Fruit fly (Drosophila melanogaster) whole organism, embryonic: ENCODE data around the gene CG44838.

Experiments used
- Antp ChIP-seq: fragments of 200-800 bp; sonication (Bioruptor generic); optimal IDR thresholded peaks from 3 replicates; lab custom pipeline; 2016; ENCODE audit warnings: missing biosample characterization, missing genetic modification characterization
- Bgb ChIP-seq: fragments of 200-800 bp; sonication (Bioruptor generic); IDR thresholded peaks from 2 replicates; pipeline ENCODE4 v1.3.6; 2022; ENCODE audit warnings: missing biosample characterization, missing genetic modification characterization; ENCODE audit not compliant: partially characterized antibody
- CG10147 ChIP-seq: fragments of 200-800 bp; sonication (Bioruptor generic); optimal IDR thresholded peaks from 2 replicates; lab custom pipeline; 2019; ENCODE audit warnings: missing biosample characterization, mild to moderate bottlenecking, missing genetic modification characterization, moderate library complexity
- CG11085 ChIP-seq: fragments of 200-800 bp; sonication (Bioruptor generic); IDR thresholded peaks from 2 replicates; pipeline ENCODE4 v1.3.6; 2022; ENCODE audit warnings: missing biosample characterization, missing genetic modification characterization
- CG11247 ChIP-seq: fragments of 200-800 bp; sonication (Bioruptor generic); IDR thresholded peaks from 2 replicates; pipeline ENCODE4 v1.3.6; 2022; ENCODE audit warnings: missing biosample characterization, missing genetic modification characterization
- CG11456 ChIP-seq: fragments of 200-800 bp; sonication (Bioruptor generic); IDR thresholded peaks from 3 replicates; pipeline ENCODE4 v1.3.6; 2022; ENCODE audit warnings: missing biosample characterization, missing genetic modification characterization
- CG15269 ChIP-seq: fragments of 200-800 bp; sonication (Bioruptor generic); optimal IDR thresholded peaks from 2 replicates; lab custom pipeline; 2018; ENCODE audit warnings: missing biosample characterization, mild to moderate bottlenecking, missing genetic modification characterization, moderate library complexity
- CG16815 ChIP-seq: fragments of 200-800 bp; sonication (Bioruptor generic); optimal IDR thresholded peaks from 3 replicates; lab custom pipeline; 2017; ENCODE audit warnings: missing biosample characterization, mild to moderate bottlenecking, missing genetic modification characterization
- CG17802 ChIP-seq: fragments of 200-800 bp; sonication (Bioruptor generic); optimal IDR thresholded peaks from 2 replicates; lab custom pipeline; 2018; ENCODE audit warnings: missing biosample characterization, mild to moderate bottlenecking, missing genetic modification characterization, moderate library complexity
- CG34376 ChIP-seq: fragments of 200-800 bp; sonication (Bioruptor generic); optimal IDR thresholded peaks from 2 replicates; lab custom pipeline; 2018; ENCODE audit warnings: missing biosample characterization, mild to moderate bottlenecking, missing genetic modification characterization
- CG3995 ChIP-seq: fragments of 200-800 bp; sonication (Bioruptor generic); optimal IDR thresholded peaks from 3 replicates; lab custom pipeline; 2016; ENCODE audit warnings: missing biosample characterization, missing genetic modification characterization
- CG7372 ChIP-seq: fragments of 200-800 bp; sonication (Bioruptor generic); IDR thresholded peaks from 2 replicates; pipeline ENCODE4 v1.3.6; 2022; ENCODE audit warnings: missing biosample characterization, missing genetic modification characterization
- CG8281 ChIP-seq: fragments of 200-800 bp; sonication (Bioruptor generic); optimal IDR thresholded peaks from 2 replicates; lab custom pipeline; 2018; ENCODE audit warnings: missing biosample characterization, mild to moderate bottlenecking, missing genetic modification characterization, moderate library complexity
- CG9727 ChIP-seq: fragments of 200-800 bp; sonication (Bioruptor generic); optimal IDR thresholded peaks from 3 replicates; lab custom pipeline; 2017; ENCODE audit warnings: missing biosample characterization, mild to moderate bottlenecking, missing genetic modification characterization
- Chrac-16 ChIP-seq: fragments of 200-800 bp; sonication (Bioruptor generic); optimal IDR thresholded peaks from 3 replicates; lab custom pipeline; 2016; ENCODE audit warnings: missing biosample characterization, missing genetic modification characterization
- CoRest ChIP-seq: fragments of 200-800 bp; sonication (Bioruptor generic); optimal IDR thresholded peaks from 3 replicates; lab custom pipeline; 2018; ENCODE audit warnings: missing biosample characterization, mild to moderate bottlenecking, missing genetic modification characterization, moderate library complexity
- Fer3 ChIP-seq: fragments of 200-800 bp; sonication (Bioruptor generic); optimal IDR thresholded peaks from 2 replicates; lab custom pipeline; 2018; ENCODE audit warnings: missing biosample characterization, mild to moderate bottlenecking, missing genetic modification characterization, moderate library complexity
- HHEX ChIP-seq: fragments of 200-800 bp; sonication (Bioruptor generic); optimal IDR thresholded peaks from 3 replicates; lab custom pipeline; 2017; ENCODE audit warnings: missing biosample characterization, mild to moderate bottlenecking, missing genetic modification characterization, missing genetic modification reagents
- HLH3B ChIP-seq: fragments of 200-800 bp; sonication (Bioruptor generic); IDR thresholded peaks from 2 replicates; pipeline ENCODE4 v1.3.6; 2022; ENCODE audit warnings: missing biosample characterization, missing genetic modification characterization
- Hr78 ChIP-seq, 2 experiments: fragments of 200-800 bp in 1 of 2; fragments of >200 bp in 1 of 2; sonication (Bioruptor generic) in 1 of 2; optimal IDR thresholded peaks; 2 replicates each; lab custom pipeline; 2017 to 2019; ENCODE audit warnings: missing biosample characterization in 2 of 2, missing genetic modification characterization in 2 of 2, mild to moderate bottlenecking in 1 of 2, moderate library complexity in 1 of 2
- MBD-R2 ChIP-seq: fragments of 200-800 bp; sonication (Bioruptor generic); IDR thresholded peaks from 2 replicates; pipeline ENCODE4 v1.3.6; 2022; ENCODE audit warnings: missing biosample characterization, missing genetic modification characterization
- Opbp ChIP-seq: fragments of 200-800 bp; sonication (Bioruptor generic); IDR thresholded peaks from 3 replicates; pipeline ENCODE4 v1.3.6; 2022; ENCODE audit warnings: missing biosample characterization, missing genetic modification characterization; ENCODE audit not compliant: partially characterized antibody
- Poxn ChIP-seq: fragments of 200-800 bp; sonication (Bioruptor generic); IDR thresholded peaks from 2 replicates; pipeline ENCODE4 v1.3.6; 2022; ENCODE audit warnings: missing biosample characterization, missing genetic modification characterization
- Ssrp ChIP-seq: fragments of 200-800 bp; sonication (Bioruptor generic); optimal IDR thresholded peaks from 2 replicates; lab custom pipeline; 2018; ENCODE audit warnings: missing biosample characterization, mild to moderate bottlenecking, missing genetic modification characterization, moderate library complexity
- abd-A ChIP-seq: fragments of 200-800 bp; sonication (Bioruptor generic); optimal IDR thresholded peaks from 3 replicates; lab custom pipeline; 2019; ENCODE audit warnings: missing biosample characterization, mild to moderate bottlenecking, missing genetic modification characterization, moderate library complexity
- az2 ChIP-seq: fragments of 200-800 bp; sonication (Bioruptor generic); optimal IDR thresholded peaks from 3 replicates; lab custom pipeline; 2016; ENCODE audit warnings: missing biosample characterization, missing genetic modification characterization
- bab2 ChIP-seq: fragments of 200-800 bp; sonication (Bioruptor generic); optimal IDR thresholded peaks from 2 replicates; lab custom pipeline; 2016; ENCODE audit warnings: missing biosample characterization, missing genetic modification characterization
- br ChIP-seq: fragments of >200 bp; optimal IDR thresholded peaks from 2 replicates; lab custom pipeline; 2017
- btn ChIP-seq: fragments of 200-800 bp; sonication (Bioruptor generic); optimal IDR thresholded peaks from 2 replicates; lab custom pipeline; 2016; ENCODE audit warnings: missing biosample characterization, missing genetic modification characterization
- chn ChIP-seq: fragments of 200-800 bp; sonication (Bioruptor generic); optimal IDR thresholded peaks from 2 replicates; lab custom pipeline; 2016; ENCODE audit warnings: missing biosample characterization, missing genetic modification characterization
- dimm ChIP-seq: fragments of 200-800 bp; sonication (Bioruptor generic); IDR thresholded peaks from 2 replicates; pipeline ENCODE4 v1.3.6; 2022; ENCODE audit warnings: missing biosample characterization, missing genetic modification characterization
- dmrt99B ChIP-seq: fragments of 200-800 bp; sonication (Bioruptor generic); optimal IDR thresholded peaks from 2 replicates; lab custom pipeline; 2018; ENCODE audit warnings: missing biosample characterization, mild to moderate bottlenecking, missing genetic modification characterization, moderate library complexity
- fd96Cb ChIP-seq: fragments of 200-800 bp; sonication (Bioruptor generic); optimal IDR thresholded peaks from 2 replicates; lab custom pipeline; 2018; ENCODE audit warnings: missing biosample characterization, mild to moderate bottlenecking, missing genetic modification characterization, moderate library complexity
- fru ChIP-seq: fragments of >200 bp; optimal IDR thresholded peaks from 2 replicates; lab custom pipeline; 2017
- gsb-n ChIP-seq: fragments of 200-800 bp; sonication (Bioruptor generic); optimal IDR thresholded peaks from 3 replicates; lab custom pipeline; 2018; ENCODE audit warnings: missing biosample characterization, mild to moderate bottlenecking, missing genetic modification characterization
- gt ChIP-seq: fragments of 200-800 bp; sonication (Bioruptor generic); IDR thresholded peaks from 2 replicates; pipeline ENCODE4 v1.3.6; 2022; ENCODE audit warnings: missing biosample characterization, missing genetic modification characterization
- ind ChIP-seq: fragments of 200-800 bp; sonication (Bioruptor generic); optimal IDR thresholded peaks from 3 replicates; lab custom pipeline; 2016; ENCODE audit warnings: missing biosample characterization, missing genetic modification characterization
- lab ChIP-seq: fragments of 200-800 bp; sonication (Bioruptor generic); optimal IDR thresholded peaks from 3 replicates; lab custom pipeline; 2017; ENCODE audit warnings: missing biosample characterization, missing genetic modification characterization, mild to moderate bottlenecking, moderate library complexity, missing genetic modification reagents
- lov ChIP-seq, 2 experiments: fragments of 200-800 bp in 1 of 2; fragments of >200 bp in 1 of 2; sonication (Bioruptor generic) in 1 of 2; IDR thresholded peaks in 1 of 2; optimal IDR thresholded peaks in 1 of 2; 2 replicates in 1 of 2; 3 replicates in 1 of 2; pipeline versions ENCODE4 v1.3.6 to Lab custom; 2017 to 2022; ENCODE audit warnings: missing biosample characterization in 1 of 2, missing genetic modification characterization in 1 of 2
- nom ChIP-seq: fragments of 200-800 bp; sonication (Bioruptor generic); optimal IDR thresholded peaks from 2 replicates; lab custom pipeline; 2017; ENCODE audit warnings: missing biosample characterization, missing genetic modification characterization, mild to moderate bottlenecking, moderate library complexity, missing genetic modification reagents
- peb ChIP-seq: fragments of 200-800 bp; sonication (Bioruptor generic); IDR thresholded peaks from 2 replicates; pipeline ENCODE4 v1.3.6; 2022; ENCODE audit warnings: missing biosample characterization, missing genetic modification characterization
- sc ChIP-seq, 3 experiments: fragments of >200 bp in 2 of 3; fragments of 200-800 bp in 1 of 3; sonication (Bioruptor generic) in 1 of 3; optimal IDR thresholded peaks; 2 replicates in 2 of 3; 3 replicates in 1 of 3; lab custom pipeline; 2017; ENCODE audit warnings: mild to moderate bottlenecking in 1 of 3, missing biosample characterization in 1 of 3, missing genetic modification characterization in 1 of 3, missing genetic modification reagents in 1 of 3
- shn ChIP-seq: fragments of 200-800 bp; sonication (Bioruptor generic); optimal IDR thresholded peaks from 3 replicates; lab custom pipeline; 2016; ENCODE audit warnings: missing biosample characterization, missing genetic modification characterization
- slbo ChIP-seq: fragments of 200-800 bp; sonication (Bioruptor generic); IDR thresholded peaks from 2 replicates; pipeline ENCODE4 v1.3.6; 2022; ENCODE audit warnings: missing biosample characterization, missing genetic modification characterization
- so ChIP-seq: fragments of 200-800 bp; sonication (Bioruptor generic); IDR thresholded peaks from 3 replicates; pipeline ENCODE4 v1.3.6; 2022; ENCODE audit warnings: missing biosample characterization, missing genetic modification characterization
- stwl ChIP-seq: fragments of 200-800 bp; sonication (Bioruptor generic); optimal IDR thresholded peaks from 3 replicates; lab custom pipeline; 2018; ENCODE audit warnings: missing biosample characterization, mild to moderate bottlenecking, missing genetic modification characterization, moderate library complexity
- tgo ChIP-seq: fragments of 200-800 bp; sonication (Bioruptor generic); IDR thresholded peaks from 3 replicates; pipeline ENCODE4 v1.3.6; 2022; ENCODE audit warnings: missing biosample characterization, missing genetic modification characterization
- vvl ChIP-seq: fragments of 200-800 bp; sonication (Bioruptor generic); IDR thresholded peaks from 2 replicates; pipeline ENCODE4 v1.3.6; 2022; ENCODE audit warnings: missing biosample characterization, missing genetic modification characterization

The CG44838 gene

DNA sequence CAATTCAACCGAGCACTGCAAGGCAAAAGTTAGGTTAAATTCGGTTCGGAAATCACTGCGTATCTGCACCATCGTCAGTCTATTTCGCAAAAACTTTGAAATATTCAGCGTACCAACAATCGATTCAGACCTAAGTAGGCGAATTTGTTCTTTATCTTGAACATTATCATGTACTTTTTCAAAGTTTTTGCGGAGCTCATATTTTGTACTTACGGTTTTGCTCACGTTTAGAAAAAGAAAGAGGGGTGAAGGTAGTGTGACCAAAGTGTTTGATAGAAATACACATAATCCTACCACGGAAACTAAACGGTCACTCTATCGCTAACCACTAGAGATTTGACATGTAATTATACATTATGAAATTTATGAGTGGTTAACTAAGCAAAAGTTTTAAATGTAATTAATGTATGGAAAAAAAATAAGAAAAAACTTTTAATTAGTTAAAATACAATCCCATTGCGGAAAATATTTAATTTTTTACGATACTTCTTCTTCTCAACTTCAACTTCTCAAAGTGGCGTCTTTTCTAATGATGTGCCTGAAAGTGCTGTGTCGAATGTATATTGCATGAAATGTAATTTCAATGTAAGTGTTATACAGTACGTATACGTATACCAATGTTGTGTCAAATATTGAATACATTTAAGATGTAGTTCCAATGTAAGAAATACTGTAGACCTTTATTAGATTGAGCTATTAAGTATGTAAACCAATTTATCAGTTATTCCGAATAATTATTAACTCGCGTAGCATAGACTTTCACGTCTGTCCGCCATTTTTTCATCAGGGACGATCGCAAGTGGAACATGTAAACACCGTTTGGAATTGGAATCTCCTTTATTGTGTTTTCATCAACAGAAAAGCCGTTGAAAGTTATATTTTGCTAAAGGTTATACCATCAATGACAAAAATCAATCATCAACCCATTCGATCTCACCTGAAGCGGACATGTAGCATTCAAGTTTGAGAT, 50.7 kb downstream of the CG44838 start, which contains the start of gene RpS9 (continued):
- no peak for TF ChIP-seq bab2
- TF ChIP-seq Opbp (GFP tag; lab: Robert Waterston, UW) = no peak
- TF ChIP-seq CG10147 (GFP tag; lab: Kevin White, UChicago) = no peak
- peak; percentile 54 for TF ChIP-seq stwl (tag; lab: Kevin White, UChicago)
- TF ChIP-seq Hr78 (GFP tag; optimal IDR thresholded peaks at IDR 0.05; lab: Kevin White, UChicago) = no peak
- TF ChIP-seq CG11085 (GFP tag; lab: Robert Waterston, UW) = no peak
- TF ChIP-seq CG11247 (GFP tag; lab: Robert Waterston, UW) = no peak
- peak; percentile 75 for TF ChIP-seq CG34376 (GFP tag; lab: Kevin White, UChicago)
- TF ChIP-seq Poxn (GFP tag; lab: Robert Waterston, UW) = no peak
- no peak for TF ChIP-seq Antp
- TF ChIP-seq tgo (GFP tag; lab: Robert Waterston, UW) = no peak
- peak; percentile 11 for TF ChIP-seq gsb-n (tag; lab: Kevin White, UChicago)
- no peak for TF ChIP-seq CoRest (tag; lab: Kevin White, UChicago)
- TF ChIP-seq Chrac-16 = no peak
- TF ChIP-seq az2 (GFP tag; lab: Kevin White, UChicago) = no peak
- peak; percentile 12 for TF ChIP-seq vvl
- TF ChIP-seq sc (optimal IDR thresholded peaks at IDR 0.05; lab: Kevin White, UChicago) = no peak
- no peak for TF ChIP-seq sc (GFP tag; optimal IDR thresholded peaks at IDR 0.05; lab: Kevin White, UChicago)
- peak; percentile 38 for TF ChIP-seq abd-A (tag; lab: Kevin White, UChicago)
- TF ChIP-seq MBD-R2 (GFP tag; lab: Robert Waterston, UW) = no peak
- TF ChIP-seq CG15269 (tag; lab: Kevin White, UChicago) = peak; percentile 41
- no peak for TF ChIP-seq gt (GFP tag; lab: Robert Waterston, UW)
- TF ChIP-seq CG16815 (GFP tag; lab: Kevin White, UChicago) = no peak
- TF ChIP-seq CG17802 = no peak
- TF ChIP-seq CG9727 (GFP tag; lab: Kevin White, UChicago) = peak; percentile 39
- TF ChIP-seq slbo (GFP tag; lab: Robert Waterston, UW) = no peak
- 0 out of 3 replicates have a peak, but pooled peaks have one; percentile 44 for TF ChIP-seq so (GFP tag; lab: Robert Waterston, UW)
- no peak for TF ChIP-seq peb (GFP tag; lab: Robert Waterston, UW)
- peak; percentile 58 for TF ChIP-seq lab
- no peak for TF ChIP-seq fru
- peak; percentile 46 for TF ChIP-seq HHEX (GFP tag; lab: Kevin White, UChicago)
- TF ChIP-seq Fer3 = peak; percentile 54
- TF ChIP-seq CG3995 (GFP tag; lab: Kevin White, UChicago) = peak; percentile 9
- no peak for TF ChIP-seq shn (GFP tag; lab: Kevin White, UChicago)
- TF ChIP-seq dmrt99B = peak; percentile 13
- no peak for TF ChIP-seq CG11456
- TF ChIP-seq HLH3B (GFP tag; lab: Robert Waterston, UW) = no peak
- no peak for TF ChIP-seq ind (GFP tag; lab: Kevin White, UChicago)
- no peak for TF ChIP-seq dimm (GFP tag; lab: Robert Waterston, UW)
- no peak for TF ChIP-seq chn (GFP tag; lab: Kevin White, UChicago)
- peak; percentile 67 for TF ChIP-seq nom (GFP tag; lab: Kevin White, UChicago)
- TF ChIP-seq CG8281 (tag; lab: Kevin White, UChicago) = no peak
- peak; percentile 60 for TF ChIP-seq Bgb (GFP tag; lab: Robert Waterston, UW)
- no peak for TF ChIP-seq btn (GFP tag; lab: Kevin White, UChicago)
- no peak for TF ChIP-seq br (lab: Kevin White, UChicago)
- TF ChIP-seq fd96Cb (tag; lab: Kevin White, UChicago) = no peak
- no peak for TF ChIP-seq CG7372 (GFP tag; lab: Robert Waterston, UW)
- no peak for TF ChIP-seq lov (optimal IDR thresholded peaks at IDR 0.05; lab: Kevin White, UChicago)
- TF ChIP-seq lov (GFP tag; IDR thresholded peaks at IDR 0.05; lab: Robert Waterston, UW) = no peak
- no peak for TF ChIP-seq Ssrp (tag; lab: Kevin White, UChicago)
